Worm (Caenorhabditis elegans): ENCODE results near the gene fbxa-60.

ce11 chrIII:907311-907710 lies 38.8 kb downstream of the fbxa-60 start, which contains the start of gene F23H11.4:
- no peak for TF ChIP-seq dao-5 (tag; optimal IDR thresholded peaks at IDR 0.05)
- TF ChIP-seq W03F9.2 (tag; optimal IDR thresholded peaks at IDR 0.05): no peak
- no peak for TF ChIP-seq him-1 (tag; optimal IDR thresholded peaks at IDR 0.05)

Measured in whole organism, L4/young adult.